Worm (Caenorhabditis elegans) whole organism, mixed stage, embryonic: ENCODE results near the gene C04E7.3.
"Not testable (repeated sequence)": the region's sequence is repeated elsewhere in the genome, so short reads cannot be mapped to it uniquely, and the experiment has no call there.

Experiments used
- M03D4.4 ChIP-seq: sonication (generic microtip); optimal IDR thresholded peaks from 2 replicates; lab custom pipeline; 2017; ENCODE audit warnings: mild to moderate bottlenecking, missing genetic modification characterization, missing compliant biosample characterization
- bed-3 ChIP-seq: fragments of 200-800 bp; sonication (Bioruptor generic); optimal IDR thresholded peaks from 3 replicates; lab custom pipeline; 2018; ENCODE audit warnings: mild to moderate bottlenecking, missing genetic modification characterization, moderate library complexity, missing compliant biosample characterization
- blmp-1 ChIP-seq: fragments of 150-350 bp; optimal IDR thresholded peaks from 2 replicates; lab custom pipeline; 2014; ENCODE audit warnings: missing biosample characterization, missing genetic modification characterization
- ceh-39 ChIP-seq: fragments of 150-350 bp; optimal IDR thresholded peaks from 2 replicates; lab custom pipeline; 2014; ENCODE audit warnings: missing biosample characterization, missing genetic modification characterization
- ceh-43 ChIP-seq: fragments of 200-800 bp; sonication (Bioruptor generic); optimal IDR thresholded peaks from 2 replicates; lab custom pipeline; 2018; ENCODE audit warnings: mild to moderate bottlenecking, missing genetic modification characterization, moderate library complexity, missing compliant biosample characterization
- ceh-83 ChIP-seq: fragments of 200-800 bp; sonication (Bioruptor generic); optimal IDR thresholded peaks from 2 replicates; lab custom pipeline; 2018; ENCODE audit warnings: mild to moderate bottlenecking, missing genetic modification characterization, missing compliant biosample characterization
- ces-1 ChIP-seq: fragments of 150-350 bp; optimal IDR thresholded peaks from 2 replicates; lab custom pipeline; 2014; ENCODE audit warnings: missing biosample characterization, missing genetic modification reagents, missing genetic modification characterization
- cnd-1 ChIP-seq: fragments of 200-800 bp; sonication (Bioruptor generic); optimal IDR thresholded peaks from 2 replicates; lab custom pipeline; 2018; ENCODE audit warnings: mild to moderate bottlenecking, missing genetic modification characterization, missing compliant biosample characterization
- drap-1 ChIP-seq: fragments of 200-800 bp; sonication (Bioruptor generic); optimal IDR thresholded peaks from 3 replicates; lab custom pipeline; 2018; ENCODE audit warnings: mild to moderate bottlenecking, missing genetic modification characterization, missing compliant biosample characterization
- elt-1 ChIP-seq: sonication (generic microtip); optimal IDR thresholded peaks from 2 replicates; lab custom pipeline; 2017; ENCODE audit warnings: missing genetic modification characterization, mild to moderate bottlenecking, missing compliant biosample characterization, antibody characterized with exemption, moderate library complexity, borderline replicate concordance; ENCODE audit not compliant: insufficient read depth
- elt-3 ChIP-seq: fragments of 150-350 bp; optimal IDR thresholded peaks from 2 replicates; lab custom pipeline; 2014; ENCODE audit warnings: missing biosample characterization, missing genetic modification characterization
- flh-1 ChIP-seq: fragments of 200-800 bp; sonication (Bioruptor generic); optimal IDR thresholded peaks from 2 replicates; lab custom pipeline; 2018; ENCODE audit warnings: mild to moderate bottlenecking, missing genetic modification characterization, moderate library complexity, missing compliant biosample characterization
- ham-2 ChIP-seq: fragments of 200-800 bp; sonication (Bioruptor generic); optimal IDR thresholded peaks from 2 replicates; lab custom pipeline; 2018; ENCODE audit warnings: mild to moderate bottlenecking, missing genetic modification characterization, missing compliant biosample characterization
- hlh-1 ChIP-seq: fragments of 150-350 bp; optimal IDR thresholded peaks from 2 replicates; lab custom pipeline; 2014; ENCODE audit warnings: missing biosample characterization, missing genetic modification reagents, missing genetic modification characterization
- lin-13 ChIP-seq: fragments of 150-350 bp; optimal IDR thresholded peaks from 2 replicates; lab custom pipeline; 2014; ENCODE audit warnings: missing biosample characterization, missing genetic modification characterization
- lin-32 ChIP-seq: fragments of 200-800 bp; sonication (Bioruptor generic); optimal IDR thresholded peaks from 2 replicates; lab custom pipeline; 2018; ENCODE audit warnings: mild to moderate bottlenecking, missing genetic modification characterization, missing compliant biosample characterization
- lsy-2 ChIP-seq: fragments of 150-350 bp; optimal IDR thresholded peaks from 2 replicates; lab custom pipeline; 2014; ENCODE audit warnings: missing biosample characterization, missing genetic modification characterization
- mab-5 ChIP-seq: fragments of 150-350 bp; optimal IDR thresholded peaks from 2 replicates; lab custom pipeline; 2014; ENCODE audit warnings: missing biosample characterization, missing genetic modification characterization
- mep-1 ChIP-seq: fragments of 150-350 bp; optimal IDR thresholded peaks from 2 replicates; lab custom pipeline; 2017; ENCODE audit warnings: missing biosample characterization, missing genetic modification reagents, missing genetic modification characterization, inconsistent platforms
- mls-2 ChIP-seq: sonication (generic microtip); optimal IDR thresholded peaks from 2 replicates; lab custom pipeline; 2016; ENCODE audit warnings: mild to moderate bottlenecking, missing genetic modification characterization, moderate library complexity, missing compliant biosample characterization
- nhr-12 ChIP-seq: fragments of 150-350 bp; optimal IDR thresholded peaks from 2 replicates; lab custom pipeline; 2014; ENCODE audit warnings: missing biosample characterization, missing genetic modification characterization
- nhr-2 ChIP-seq: fragments of 150-350 bp; optimal IDR thresholded peaks from 2 replicates; lab custom pipeline; 2014; ENCODE audit warnings: missing biosample characterization, missing genetic modification characterization
- nhr-237 ChIP-seq: fragments of 150-350 bp; optimal IDR thresholded peaks from 2 replicates; lab custom pipeline; 2014; ENCODE audit warnings: missing biosample characterization, missing genetic modification characterization
- nhr-28 ChIP-seq: fragments of 150-350 bp; optimal IDR thresholded peaks from 2 replicates; lab custom pipeline; 2014; ENCODE audit warnings: missing biosample characterization, missing genetic modification characterization
- nhr-76 ChIP-seq: sonication (generic microtip); optimal IDR thresholded peaks from 2 replicates; lab custom pipeline; 2017; ENCODE audit warnings: missing biosample characterization, missing genetic modification characterization
- pha-4 ChIP-seq: fragments of 150-350 bp; optimal IDR thresholded peaks from 2 replicates; lab custom pipeline; 2018; ENCODE audit warnings: missing biosample characterization, missing genetic modification reagents, missing genetic modification characterization
- sem-2 ChIP-seq: fragments of 200-800 bp; sonication (Bioruptor generic); optimal IDR thresholded peaks from 2 replicates; lab custom pipeline; 2018; ENCODE audit warnings: mild to moderate bottlenecking, missing genetic modification characterization, missing compliant biosample characterization
- snpc-4 ChIP-seq: fragments of 150-350 bp; optimal IDR thresholded peaks from 2 replicates; lab custom pipeline; 2014; ENCODE audit warnings: missing biosample characterization, missing genetic modification characterization
- sptf-1 ChIP-seq: sonication (generic microtip); optimal IDR thresholded peaks from 2 replicates; lab custom pipeline; 2017; ENCODE audit warnings: mild to moderate bottlenecking, missing genetic modification characterization, moderate library complexity, missing compliant biosample characterization
- tbx-8 ChIP-seq: fragments of 200-800 bp; sonication (Bioruptor generic); optimal IDR thresholded peaks from 2 replicates; lab custom pipeline; 2018; ENCODE audit warnings: mild to moderate bottlenecking, missing genetic modification characterization, moderate library complexity, missing compliant biosample characterization
- unc-120 ChIP-seq: sonication (generic microtip); optimal IDR thresholded peaks from 2 replicates; lab custom pipeline; 2017; ENCODE audit warnings: missing genetic modification characterization, missing compliant biosample characterization; ENCODE audit not compliant: poor library complexity, severe bottlenecking
- unc-39 ChIP-seq: fragments of 150-350 bp; optimal IDR thresholded peaks from 2 replicates; lab custom pipeline; 2014; ENCODE audit warnings: missing biosample characterization, missing genetic modification characterization
- unc-62 ChIP-seq: fragments of 150-350 bp; optimal IDR thresholded peaks from 2 replicates; lab custom pipeline; 2014; ENCODE audit warnings: missing biosample characterization, missing genetic modification reagents, missing genetic modification characterization
- zip-8 ChIP-seq: fragments of 150-350 bp; optimal IDR thresholded peaks from 2 replicates; lab custom pipeline; 2014; ENCODE audit warnings: missing biosample characterization, missing genetic modification characterization
- ztf-11 ChIP-seq: fragments of 150-350 bp; optimal IDR thresholded peaks from 2 replicates; lab custom pipeline; 2014; ENCODE audit warnings: missing biosample characterization, missing genetic modification characterization

The C04E7.3 gene

ce11 chrX:347117-347516 lies at the start of gene C04E7.3:
Gene C04E7.3 (minus strand): TSS chrX:347217.
- TF ChIP-seq ces-1; nhr-2 (tag; lab: Kevin White, UChicago); unc-39: not testable (repeated sequence)
- TF ChIP-seq, all 35 proteins: peak for 0; not testable (repeated sequence) for 35

- peak; percentile 94 for TF ChIP-seq nhr-2 (tag; lab: Kevin White, UChicago)
- TF ChIP-seq cnd-1 (tag; lab: Kevin White, UChicago) = no peak
- TF ChIP-seq tbx-8 (GFP tag; lab: Kevin White, UChicago) = no peak
These were observed 47.7 kb upstream of the C04E7.3 start, which contains the start of gene R04A9.7 for ce11 chrX:394709-395108. Gene R04A9.7 (minus strand): TSS chrX:394892.

- no peak for TF ChIP-seq nhr-28 (tag; lab: Kevin White, UChicago)
- TF ChIP-seq pha-4 = no peak
- no peak for TF ChIP-seq lin-32 (GFP tag; lab: Kevin White, UChicago)
- TF ChIP-seq nhr-76 (tag; lab: Kevin White, UChicago) = no peak
- no peak for TF ChIP-seq unc-120 (tag; lab: Kevin White, UChicago)
- no peak for TF ChIP-seq hlh-1
- no peak for TF ChIP-seq cnd-1 (tag; lab: Kevin White, UChicago)
- TF ChIP-seq blmp-1 (tag; lab: Kevin White, UChicago) = no peak
- no peak for TF ChIP-seq tbx-8 (GFP tag; lab: Kevin White, UChicago)
- no peak for TF ChIP-seq mls-2 (tag; lab: Kevin White, UChicago)
- no peak for TF ChIP-seq drap-1 (GFP tag; lab: Kevin White, UChicago)
- no peak for TF ChIP-seq zip-8 (tag; lab: Kevin White, UChicago)
- no peak for TF ChIP-seq unc-62 (GFP tag; lab: Kevin White, UChicago)
- TF ChIP-seq elt-1 (tag; lab: Kevin White, UChicago) = no peak
These were observed 43.5 kb upstream of the C04E7.3 start, which contains the start of gene R04A9.9 for ce11 chrX:390469-390868. Gene R04A9.9 (minus strand): TSS chrX:390569.

ce11 chrX:389566-389965 lies 42.5 kb upstream of the C04E7.3 start:
- TF ChIP-seq nhr-28 (tag; lab: Kevin White, UChicago) (no peak), lsy-2 (tag; lab: Kevin White, UChicago) (no peak), blmp-1 (tag; lab: Kevin White, UChicago) (no peak), drap-1 (GFP tag; lab: Kevin White, UChicago) (no peak), ces-1 (no peak), sptf-1 (no peak), mep-1 (tag; lab: Kevin White, UChicago) (no peak), ceh-39 (tag; lab: Kevin White, UChicago) (no peak), pha-4 (no peak), sem-2 (GFP tag; lab: Kevin White, UChicago) (no peak), nhr-76 (tag; lab: Kevin White, UChicago) (no peak)

- TF ChIP-seq ces-1 = peak; percentile 44
- TF ChIP-seq ztf-11 (tag; lab: Kevin White, UChicago) = no peak
These were observed 41.7 kb upstream of the C04E7.3 start, which contains the start of gene ceh-93 for ce11 chrX:388728-389127. Gene ceh-93 (minus strand): TSS chrX:388797.

- TF ChIP-seq elt-3 (tag; lab: Kevin White, UChicago) (no peak), nhr-12 (tag; lab: Kevin White, UChicago) (no peak), nhr-2 (tag; lab: Kevin White, UChicago) (no peak), sptf-1 (no peak), ham-2 (GFP tag; lab: Kevin White, UChicago) (no peak), ceh-39 (tag; lab: Kevin White, UChicago) (peak; percentile 87), drap-1 (GFP tag; lab: Kevin White, UChicago) (no peak), nhr-28 (tag; lab: Kevin White, UChicago) (no peak), ceh-83 (GFP tag; lab: Kevin White, UChicago) (no peak), ceh-43 (GFP tag; lab: Kevin White, UChicago) (no peak), nhr-76 (tag; lab: Kevin White, UChicago) (no peak), mls-2 (tag; lab: Kevin White, UChicago) (no peak), unc-62 (GFP tag; lab: Kevin White, UChicago) (peak; percentile 27), cnd-1 (tag; lab: Kevin White, UChicago) (no peak), lsy-2 (tag; lab: Kevin White, UChicago) (peak; percentile 49), pha-4 (peak; percentile 14), snpc-4 (tag; lab: Kevin White, UChicago) (no peak), hlh-1 (peak; percentile 31), ztf-11 (tag; lab: Kevin White, UChicago) (no peak), zip-8 (tag; lab: Kevin White, UChicago) (no peak), lin-32 (GFP tag; lab: Kevin White, UChicago) (no peak), mep-1 (tag; lab: Kevin White, UChicago) (peak; percentile 81), unc-120 (tag; lab: Kevin White, UChicago) (peak; percentile 55), tbx-8 (GFP tag; lab: Kevin White, UChicago) (peak; percentile 2), bed-3 (no peak), flh-1 (GFP tag; lab: Kevin White, UChicago) (no peak), lin-13 (tag; lab: Kevin White, UChicago) (peak; percentile 45), ces-1 (peak; percentile 6), mab-5 (tag; lab: Kevin White, UChicago) (no peak), elt-1 (tag; lab: Kevin White, UChicago) (no peak), M03D4.4 (tag; lab: Kevin White, UChicago) (no peak), unc-39 (no peak), sem-2 (GFP tag; lab: Kevin White, UChicago) (no peak), blmp-1 (tag; lab: Kevin White, UChicago) (no peak), nhr-237 (tag; lab: Kevin White, UChicago) (peak; percentile 20)
These were observed 35.7 kb upstream of the C04E7.3 start, which contains the start of gene ife-2 for ce11 chrX:382692-383091. Gene ife-2 (minus strand): TSS chrX:382709.
